Fruit fly (Drosophila melanogaster): ENCODE data around the gene CG10984.

Gene CG10984

DNA sequence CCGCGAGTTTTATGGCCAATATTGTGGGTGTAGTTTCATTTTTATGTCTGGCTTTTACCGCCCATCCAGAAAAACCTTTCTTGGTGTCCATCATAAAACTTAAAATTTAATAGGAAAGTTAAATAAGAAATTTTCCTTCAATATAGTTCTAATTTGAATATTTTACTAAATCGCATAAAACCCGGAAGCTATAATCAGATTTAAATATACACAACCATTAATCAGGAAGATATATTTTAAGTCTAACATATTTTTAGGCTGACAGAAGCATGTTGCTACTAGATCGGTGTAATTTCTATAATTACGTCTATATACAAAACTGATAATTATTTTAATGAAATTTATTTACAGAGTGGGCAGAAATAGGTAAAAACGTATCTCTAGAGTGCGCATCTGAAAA is 14.2 kb upstream of the CG10984 start:
- TF ChIP-seq noc (tag; optimal IDR thresholded peaks at IDR 0.05) = no peak

dm6 chr3L:12741608-12742007 is 8.3 kb upstream of the CG10984 start, which contains the start of gene CG32112:
CG32112 (plus strand) TSS chr3L:12741718.
- no peak for TF ChIP-seq noc (tag; optimal IDR thresholded peaks at IDR 0.05)

DNA sequence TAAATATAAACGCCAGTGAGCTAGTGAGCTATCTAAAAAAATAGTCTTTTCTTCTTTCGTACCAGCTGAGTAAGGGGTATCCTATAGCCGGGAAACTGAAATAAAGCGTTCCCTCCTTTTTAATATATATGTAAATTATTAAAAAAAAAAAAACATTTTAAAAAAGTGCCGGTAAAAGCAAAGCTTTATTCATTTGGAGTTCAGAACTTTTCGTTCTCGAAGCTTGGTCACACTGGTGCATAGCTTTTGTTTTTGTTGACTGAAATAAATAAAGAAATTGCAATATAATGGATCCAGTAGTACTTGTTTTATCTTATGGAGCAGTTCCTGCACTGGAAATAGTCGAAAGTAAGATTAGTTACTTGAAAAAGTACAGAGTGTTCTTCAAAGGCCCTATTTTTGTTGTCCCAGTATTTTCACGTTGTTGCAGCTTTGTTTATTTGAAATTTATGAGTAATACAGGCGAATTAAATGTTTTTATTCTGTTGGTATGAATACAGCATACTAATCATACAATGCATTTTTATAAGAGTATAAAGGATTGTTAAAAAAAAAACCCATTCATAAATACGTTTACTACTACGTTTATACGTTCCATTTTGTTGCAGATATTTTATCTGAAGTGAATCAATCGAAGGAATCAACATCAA is 4.7 kb upstream of the CG10984 start, which contains the start of gene CG32109:
Gene CG32109 (plus strand): TSS at position 224 of the 650 bp plus-strand sequence.
- no peak for TF ChIP-seq noc (tag; optimal IDR thresholded peaks at IDR 0.05)

DNA sequence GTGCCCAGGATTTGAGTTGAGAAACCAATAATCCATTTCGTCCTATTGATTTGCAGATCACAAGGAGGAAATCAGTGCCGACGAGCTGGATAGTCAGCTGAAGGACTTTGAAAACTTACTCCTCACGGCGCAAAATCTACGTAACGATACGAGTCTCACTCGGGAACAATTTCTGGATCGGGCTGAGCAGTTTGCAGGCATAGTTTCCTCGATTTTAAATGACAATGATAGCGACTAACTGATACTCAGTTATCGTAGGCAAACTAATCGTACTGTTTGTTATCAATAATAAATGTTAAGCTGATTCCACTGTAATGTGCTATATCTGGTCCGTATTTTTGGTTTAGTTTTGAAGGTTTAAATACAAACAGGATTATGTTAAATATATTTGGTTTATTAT is 3.7 kb upstream of the CG10984 start:
- TF ChIP-seq noc (tag; optimal IDR thresholded peaks at IDR 0.05) = no peak

dm6 chr3L:12748711-12749566 is 980 bp upstream of the CG10984 start:
- TF ChIP-seq noc (tag; optimal IDR thresholded peaks at IDR 0.05) = no peak

- no peak for TF ChIP-seq noc (tag; optimal IDR thresholded peaks at IDR 0.05)
Measured at dm6 chr3L:12754769-12755189, 4.9 kb downstream of the CG10984 start, which contains the start of the genes CG10973 and Vps13D. CG10973 (minus strand) TSS chr3L:12754774. Vps13D (plus strand) TSS chr3L:12755049.

dm6 chr3L:12772740-12773686 is 23.1 kb downstream of the CG10984 start, which contains the start of gene Hip1:
Hip1 (minus strand) TSS chr3L:12773573.
- no peak for TF ChIP-seq noc (tag; optimal IDR thresholded peaks at IDR 0.05)

DNA sequence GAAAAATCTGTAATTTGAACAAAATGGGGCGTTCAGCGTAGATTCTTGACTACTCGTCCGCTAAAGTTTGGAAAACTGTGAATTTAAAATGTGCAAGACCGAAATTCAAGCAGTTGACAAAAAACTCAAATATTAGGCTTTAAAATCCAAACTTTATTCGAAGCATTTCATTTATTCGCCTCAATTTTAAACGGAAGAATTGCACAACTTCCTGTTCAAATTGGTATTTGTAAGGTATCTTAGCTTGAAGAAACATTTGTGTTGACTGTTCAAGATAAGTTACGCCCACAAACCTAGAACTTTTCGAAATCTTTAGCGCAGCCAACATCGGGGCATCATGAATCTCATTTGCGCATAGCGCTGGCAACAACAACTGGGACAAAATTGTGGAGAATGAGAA is 28.7 kb downstream of the CG10984 start, which contains the start of gene CG32106:
Gene CG32106 (minus strand): TSS at position 101 of the 400 bp plus-strand sequence.
- no peak for TF ChIP-seq noc (tag; optimal IDR thresholded peaks at IDR 0.05)

dm6 chr3L:12780997-12781396 is 31.1 kb downstream of the CG10984 start, which contains the start of the genes CG10969 and CG17666:
CG10969 (minus strand) TSS chr3L:12781097.
CG17666 (plus strand) TSS chr3L:12781325.
- TF ChIP-seq noc (tag; optimal IDR thresholded peaks at IDR 0.05) = no peak

DNA sequence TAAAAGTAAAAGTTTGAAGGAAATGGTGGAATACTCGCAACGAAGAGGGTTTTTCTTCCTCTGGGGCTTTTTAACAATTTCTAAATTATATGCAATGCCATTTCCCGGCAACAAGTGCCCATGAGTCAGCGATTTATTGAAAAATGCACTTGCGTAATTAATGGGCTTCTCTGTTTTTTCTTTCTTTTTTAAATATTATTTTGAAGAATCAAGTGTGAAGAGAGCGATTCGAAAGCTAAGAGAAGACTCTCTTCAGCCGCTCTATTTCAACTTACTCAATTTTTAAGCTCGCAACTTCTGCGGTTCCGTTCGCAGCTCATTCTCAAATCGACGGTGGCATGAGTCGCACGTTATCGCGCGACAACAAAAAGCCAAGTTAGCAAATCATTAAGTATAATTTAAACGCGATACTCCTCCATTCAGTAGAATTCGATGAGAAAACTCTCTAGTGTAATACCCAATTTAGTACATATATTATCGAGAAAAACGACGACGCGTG is 40.0 kb downstream of the CG10984 start, which contains the start of gene CG42709:
Gene CG42709 (plus strand): TSS at position 318 of the 499 bp plus-strand sequence.
- no peak for TF ChIP-seq noc (tag; optimal IDR thresholded peaks at IDR 0.05)

DNA sequence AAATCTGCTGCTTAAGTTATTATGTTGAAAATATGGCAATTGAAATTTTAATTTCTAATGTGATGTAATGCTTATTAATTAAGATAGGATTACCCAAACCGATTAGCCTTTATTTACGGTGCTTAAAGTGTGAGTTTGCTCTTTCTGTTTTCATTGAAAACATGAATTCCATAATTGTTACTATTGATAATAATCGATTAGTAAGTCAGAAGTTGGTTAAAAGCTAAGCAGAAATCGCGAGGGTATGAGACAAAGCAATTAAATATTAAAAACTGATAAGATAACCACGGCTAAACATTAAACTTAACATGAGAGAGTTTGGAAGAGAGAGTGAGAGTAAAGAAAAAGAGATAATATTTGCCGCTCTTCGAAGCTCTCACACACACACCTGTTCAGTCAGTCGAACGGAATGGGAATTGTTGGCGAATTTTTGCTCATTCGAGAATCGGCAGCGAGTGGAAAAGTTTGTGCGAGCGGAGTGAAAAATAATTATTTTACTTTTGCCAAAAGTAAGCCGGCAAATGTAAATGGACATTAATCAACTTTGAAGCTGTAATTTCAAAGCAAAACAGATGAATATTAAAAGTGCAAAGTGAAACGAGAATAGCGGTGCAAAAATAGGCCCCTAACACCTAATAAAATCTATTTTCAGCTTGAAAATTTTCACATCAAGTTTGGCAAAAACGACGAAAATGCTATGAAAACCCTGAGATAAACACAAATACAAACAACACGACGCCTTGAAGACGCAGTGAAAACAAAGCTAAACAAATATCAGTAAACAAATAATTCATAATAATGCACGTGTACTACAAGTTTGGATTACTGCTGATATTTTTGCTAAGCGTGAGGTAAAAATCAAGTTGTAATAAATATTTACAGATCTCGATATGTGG is 41.1 kb downstream of the CG10984 start:
- no peak for TF ChIP-seq noc (tag; optimal IDR thresholded peaks at IDR 0.05)

DNA sequence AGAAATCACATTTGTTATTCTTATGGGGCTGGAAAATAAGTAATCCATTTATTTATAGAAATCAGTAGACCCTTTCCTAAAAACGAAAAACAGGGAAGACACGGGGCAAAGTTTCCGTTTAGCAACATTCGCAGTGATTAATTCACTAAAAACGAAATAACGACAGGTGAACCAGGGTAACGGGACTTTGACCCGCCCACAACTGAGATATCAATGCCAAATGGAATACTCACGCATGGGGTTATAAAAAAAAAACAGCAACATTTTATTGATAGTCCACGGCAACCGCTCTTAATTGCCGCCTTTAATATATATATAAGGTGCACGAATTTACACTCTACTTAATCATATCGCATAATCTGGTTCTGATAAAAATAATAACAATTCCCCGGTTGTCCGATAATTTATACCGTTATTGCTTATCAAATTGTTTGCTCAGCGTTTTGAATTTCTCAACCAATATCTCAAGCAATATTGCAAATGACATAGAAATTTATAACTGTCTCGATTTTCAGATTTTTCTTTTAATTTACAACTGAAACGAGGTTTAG is 41.8 kb downstream of the CG10984 start:
- TF ChIP-seq noc (tag; optimal IDR thresholded peaks at IDR 0.05) = peak; percentile 25

dm6 chr3L:12792933-12793448 is 43.1 kb downstream of the CG10984 start:
- peak; percentile 84 for TF ChIP-seq noc (tag; optimal IDR thresholded peaks at IDR 0.05)
